Worm (Caenorhabditis elegans) whole organism, L4/young adult: ENCODE data around the gene cest-33.

Experiments
- W03F9.2 ChIP-seq: fragments of 150-350 bp; optimal IDR thresholded peaks from 2 replicates; lab custom pipeline; 2014; ENCODE audit warnings: missing biosample characterization, missing genetic modification characterization
- dao-5 ChIP-seq: sonication (generic microtip); optimal IDR thresholded peaks from 2 replicates; lab custom pipeline; 2016; ENCODE audit warnings: missing genotype, missing genetic modification characterization, moderate library complexity, missing compliant biosample characterization

DNA sequence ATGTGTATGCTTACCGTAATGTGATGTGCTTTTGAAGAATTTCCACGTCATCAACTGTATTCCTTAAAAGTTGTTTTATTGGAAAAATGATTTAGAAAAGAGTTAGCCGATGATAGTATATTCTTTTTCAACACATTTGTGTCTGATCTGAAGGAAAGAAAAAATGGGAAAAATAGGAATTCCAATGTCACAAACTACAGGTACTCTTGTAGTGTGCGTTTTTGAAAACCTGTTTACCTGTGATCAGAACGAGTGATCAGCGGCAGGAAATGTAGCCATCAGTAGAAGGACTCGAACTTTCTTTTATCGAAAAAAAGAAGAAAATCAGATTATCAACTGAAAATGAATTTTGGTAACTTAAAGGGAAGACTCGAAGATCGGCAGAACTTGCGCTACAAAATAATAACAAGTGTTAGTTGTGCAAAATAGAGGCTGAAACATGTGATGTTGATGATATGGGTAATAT lies 43.7 kb downstream of the cest-33 start, which contains the start of gene T28C12.15:
- TF ChIP-seq dao-5 (tag; lab: Kevin White, UChicago) = no peak
- TF ChIP-seq W03F9.2 (tag; lab: Kevin White, UChicago) = no peak
